Worm (Caenorhabditis elegans) whole organism, early embryonic: ENCODE data around the gene ZC477.3.

Source experiments
- B0310.2 ChIP-seq: sonication (generic microtip); optimal IDR thresholded peaks from 2 replicates; lab custom pipeline; 2016; ENCODE audit warnings: mild to moderate bottlenecking, missing genetic modification characterization, missing compliant biosample characterization
- F13C5.2 ChIP-seq: sonication (generic microtip); optimal IDR thresholded peaks from 2 replicates; lab custom pipeline; 2017; ENCODE audit warnings: mild to moderate bottlenecking, missing genetic modification characterization, inconsistent platforms, missing compliant biosample characterization
- aly-1 ChIP-seq: sonication (generic microtip); optimal IDR thresholded peaks from 2 replicates; lab custom pipeline; 2016; ENCODE audit warnings: missing genetic modification characterization, missing compliant biosample characterization
- ama-1 ChIP-seq: fragments of 150-350 bp; optimal IDR thresholded peaks from 2 replicates; lab custom pipeline; 2014
- ceh-13 ChIP-seq: fragments of 200-800 bp; sonication (Bioruptor generic); optimal IDR thresholded peaks from 2 replicates; lab custom pipeline; 2018; ENCODE audit warnings: mild to moderate bottlenecking, missing genetic modification characterization, missing compliant biosample characterization
- ceh-36 ChIP-seq: sonication (generic microtip); optimal IDR thresholded peaks from 2 replicates; lab custom pipeline; 2016; ENCODE audit warnings: missing genetic modification characterization, inconsistent platforms, missing compliant biosample characterization
- ets-7 ChIP-seq: sonication (generic microtip); optimal IDR thresholded peaks from 2 replicates; lab custom pipeline; 2016; ENCODE audit warnings: missing genotype, missing genetic modification characterization, missing compliant biosample characterization
- flt-1 ChIP-seq: fragments of 200-800 bp; sonication (Bioruptor generic); IDR thresholded peaks from 2 replicates; pipeline ENCODE4 v1.3.6; 2022; ENCODE audit warnings: missing genetic modification characterization, missing compliant biosample characterization
- hmbx-1 ChIP-seq: sonication (generic microtip); optimal IDR thresholded peaks from 2 replicates; lab custom pipeline; 2016; ENCODE audit warnings: mild to moderate bottlenecking, missing genetic modification characterization, missing compliant biosample characterization
- hmg-4 ChIP-seq: fragments of 200-800 bp; sonication (Bioruptor generic); optimal IDR thresholded peaks from 2 replicates; lab custom pipeline; 2018; ENCODE audit warnings: mild to moderate bottlenecking, missing genetic modification characterization, missing compliant biosample characterization
- hnd-1 ChIP-seq: sonication (generic microtip); optimal IDR thresholded peaks from 2 replicates; lab custom pipeline; 2016; ENCODE audit warnings: missing genetic modification characterization, missing compliant biosample characterization
- pes-1 ChIP-seq: fragments of 200-800 bp; sonication (Bioruptor generic); IDR thresholded peaks from 2 replicates; pipeline ENCODE4 v1.3.6; 2022; ENCODE audit warnings: missing genetic modification reagents, missing genetic modification characterization, missing compliant biosample characterization
- scrt-1 ChIP-seq: fragments of 200-800 bp; sonication (Bioruptor generic); IDR thresholded peaks from 2 replicates; pipeline ENCODE4 v1.3.6; 2022; ENCODE audit warnings: missing genetic modification characterization, missing compliant biosample characterization
- sea-1 ChIP-seq: fragments of 200-800 bp; sonication (Bioruptor generic); conservative IDR thresholded peaks from 2 replicates; pipeline ENCODE4 v1.3.6; 2022; ENCODE audit warnings: missing genetic modification characterization, missing compliant biosample characterization
- tbx-11 ChIP-seq: fragments of 200-800 bp; sonication (Bioruptor generic); IDR thresholded peaks from 2 replicates; pipeline ENCODE4 v1.3.6; 2022; ENCODE audit warnings: missing genetic modification characterization, missing compliant biosample characterization
- tbx-37 ChIP-seq: fragments of 200-800 bp; sonication (Bioruptor generic); conservative IDR thresholded peaks from 2 replicates; pipeline ENCODE4 v1.3.6; 2022; ENCODE audit warnings: missing genetic modification reagents, missing genetic modification characterization, missing compliant biosample characterization
- tra-4 ChIP-seq: sonication (generic microtip); optimal IDR thresholded peaks from 2 replicates; lab custom pipeline; 2017; ENCODE audit warnings: missing genetic modification characterization, missing compliant biosample characterization

The ZC477.3 gene

ce11 chrIV:7133983-7134382, 30.7 kb downstream of the ZC477.3 start, which contains the start of gene mutd-1:
TSS of gene mutd-1 (minus strand) at chrIV:7134083.
- TF ChIP-seq hmg-4 (GFP tag; lab: Kevin White, UChicago), result no peak
- no peak for TF ChIP-seq flt-1 (GFP tag; lab: Robert Waterston, UW)

ce11 chrIV:7139143-7139542, 35.9 kb downstream of the ZC477.3 start:
- TF ChIP-seq F13C5.2 (tag; lab: Kevin White, UChicago), result no peak
- TF ChIP-seq hmg-4 (GFP tag; lab: Kevin White, UChicago), result no peak
- TF ChIP-seq ceh-36 (tag; lab: Kevin White, UChicago), result no peak
- no peak for TF ChIP-seq tbx-11 (GFP tag; lab: Robert Waterston, UW)
- TF ChIP-seq ets-7 (tag; lab: Kevin White, UChicago), result no peak
- TF ChIP-seq tra-4 (tag; lab: Kevin White, UChicago), result no peak
- no peak for TF ChIP-seq scrt-1 (GFP tag; lab: Robert Waterston, UW)
- no peak for TF ChIP-seq hnd-1 (tag; lab: Kevin White, UChicago)
- TF ChIP-seq pes-1 (GFP tag; lab: Robert Waterston, UW), result no peak
- TF ChIP-seq hmbx-1 (tag; lab: Kevin White, UChicago), result no peak
- TF ChIP-seq ceh-13 (GFP tag; lab: Kevin White, UChicago), result no peak
- TF ChIP-seq tbx-37, result no peak
- TF ChIP-seq aly-1, result no peak
- TF ChIP-seq B0310.2 (tag; lab: Kevin White, UChicago), result no peak
- no peak for TF ChIP-seq ama-1 (lab: Kevin White, UChicago)

ce11 chrIV:7144670-7145257, 41.5 kb downstream of the ZC477.3 start, which contains the start of gene hecd-1:
TSS of gene hecd-1 (minus strand) at chrIV:7144720.
- TF ChIP-seq B0310.2 (tag; lab: Kevin White, UChicago) (no peak), ceh-13 (GFP tag; lab: Kevin White, UChicago) (no peak), F13C5.2 (tag; lab: Kevin White, UChicago) (no peak), tbx-37 (no peak), sea-1 (no peak), hmg-4 (GFP tag; lab: Kevin White, UChicago) (no peak), scrt-1 (GFP tag; lab: Robert Waterston, UW) (no peak), pes-1 (GFP tag; lab: Robert Waterston, UW) (no peak)

ce11 chrIV:7147722-7148121, 44.4 kb downstream of the ZC477.3 start:
- TF ChIP-seq aly-1 (no peak), tbx-37 (no peak)

ce11 chrIV:7149020-7149601, 45.8 kb downstream of the ZC477.3 start, which contains the start of gene C34D4.4:
TSS of gene C34D4.4 (plus strand) at chrIV:7149361.
- TF ChIP-seq ama-1 (lab: Kevin White, UChicago) (no peak), hmg-4 (GFP tag; lab: Kevin White, UChicago) (peak; percentile 14)

- TF ChIP-seq pes-1 (GFP tag; lab: Robert Waterston, UW) (no peak), hmg-4 (GFP tag; lab: Kevin White, UChicago) (no peak), F13C5.2 (tag; lab: Kevin White, UChicago) (no peak), tbx-11 (GFP tag; lab: Robert Waterston, UW) (no peak), scrt-1 (GFP tag; lab: Robert Waterston, UW) (no peak), hnd-1 (tag; lab: Kevin White, UChicago) (no peak), ceh-13 (GFP tag; lab: Kevin White, UChicago) (no peak), ama-1 (lab: Kevin White, UChicago) (no peak)
Measured at ce11 chrIV:7152409-7152808, 49.1 kb downstream of the ZC477.3 start, which contains the start of gene col-113. TSS of gene col-113 (minus strand) at chrIV:7152509.

- no peak for TF ChIP-seq sea-1
- TF ChIP-seq ets-7 (tag; lab: Kevin White, UChicago), result no peak
- no peak for TF ChIP-seq pes-1 (GFP tag; lab: Robert Waterston, UW)
- TF ChIP-seq ceh-36 (tag; lab: Kevin White, UChicago), result no peak
- TF ChIP-seq tbx-11 (GFP tag; lab: Robert Waterston, UW), result no peak
- TF ChIP-seq hnd-1 (tag; lab: Kevin White, UChicago), result no peak
- TF ChIP-seq scrt-1 (GFP tag; lab: Robert Waterston, UW), result no peak
- TF ChIP-seq tra-4 (tag; lab: Kevin White, UChicago), result no peak
Measured at ce11 chrIV:7153362-7153761, 50.1 kb downstream of the ZC477.3 start, which contains the start of gene C34D4.3. TSS of gene C34D4.3 (plus strand) at chrIV:7153662.

ce11 chrIV:7154356-7154755, 51.1 kb downstream of the ZC477.3 start, which contains the start of gene C34D4.2:
TSS of gene C34D4.2 (plus strand) at chrIV:7154656.
- TF ChIP-seq ceh-13 (GFP tag; lab: Kevin White, UChicago) (no peak), tra-4 (tag; lab: Kevin White, UChicago) (no peak), hmbx-1 (tag; lab: Kevin White, UChicago) (no peak), flt-1 (GFP tag; lab: Robert Waterston, UW) (no peak), ceh-36 (tag; lab: Kevin White, UChicago) (no peak), scrt-1 (GFP tag; lab: Robert Waterston, UW) (no peak), tbx-11 (GFP tag; lab: Robert Waterston, UW) (no peak), pes-1 (GFP tag; lab: Robert Waterston, UW) (no peak), tbx-37 (no peak), B0310.2 (tag; lab: Kevin White, UChicago) (no peak), F13C5.2 (tag; lab: Kevin White, UChicago) (no peak), aly-1 (no peak), hmg-4 (GFP tag; lab: Kevin White, UChicago) (no peak), sea-1 (no peak), ets-7 (tag; lab: Kevin White, UChicago) (no peak), hnd-1 (tag; lab: Kevin White, UChicago) (no peak)
